Worm (Caenorhabditis elegans) whole organism, late embryonic: ENCODE measurements around the gene rab-19.

Experiments
- F13H6.1 ChIP-seq: sonication (generic microtip); optimal IDR thresholded peaks from 2 replicates; lab custom pipeline; 2016; ENCODE audit warnings: missing genetic modification characterization, missing compliant biosample characterization
- K02D7.2 ChIP-seq: sonication (generic microtip); optimal IDR thresholded peaks from 2 replicates; lab custom pipeline; 2017; ENCODE audit warnings: mild to moderate bottlenecking, missing genetic modification characterization, missing compliant biosample characterization
- T23F11.4 ChIP-seq: fragments of 200-800 bp; sonication (Bioruptor generic); optimal IDR thresholded peaks from 2 replicates; lab custom pipeline; 2018; ENCODE audit warnings: mild to moderate bottlenecking, missing genetic modification characterization, missing compliant biosample characterization
- ahr-1 ChIP-seq: sonication (generic microtip); optimal IDR thresholded peaks from 2 replicates; lab custom pipeline; 2016; ENCODE audit warnings: missing genetic modification characterization, missing compliant biosample characterization
- ceh-14 ChIP-seq: sonication (generic microtip); optimal IDR thresholded peaks from 2 replicates; lab custom pipeline; 2016; ENCODE audit warnings: missing genotype, missing genetic modification characterization, missing compliant biosample characterization
- ceh-18 ChIP-seq: sonication (generic microtip); optimal IDR thresholded peaks from 2 replicates; lab custom pipeline; 2016; ENCODE audit warnings: missing genetic modification characterization, missing compliant biosample characterization
- ceh-22 ChIP-seq: sonication (generic microtip); optimal IDR thresholded peaks from 2 replicates; lab custom pipeline; 2017; ENCODE audit warnings: missing biosample characterization, missing genetic modification characterization
- ceh-30 ChIP-seq: fragments of 150-350 bp; optimal IDR thresholded peaks from 2 replicates; lab custom pipeline; 2014; ENCODE audit warnings: missing biosample characterization, missing genetic modification characterization
- ceh-31 ChIP-seq: sonication (generic microtip); optimal IDR thresholded peaks from 2 replicates; lab custom pipeline; 2016; ENCODE audit warnings: missing genetic modification characterization, missing compliant biosample characterization
- ceh-34 ChIP-seq: sonication (generic microtip); optimal IDR thresholded peaks from 2 replicates; lab custom pipeline; 2016; ENCODE audit warnings: mild to moderate bottlenecking, missing genetic modification characterization, missing compliant biosample characterization
- ceh-48 ChIP-seq: sonication (generic microtip); optimal IDR thresholded peaks from 2 replicates; lab custom pipeline; 2016; ENCODE audit warnings: missing genetic modification characterization, inconsistent platforms, missing compliant biosample characterization
- ceh-9 ChIP-seq: sonication (generic microtip); optimal IDR thresholded peaks from 2 replicates; lab custom pipeline; 2016; ENCODE audit warnings: mild to moderate bottlenecking, missing genetic modification characterization, inconsistent platforms, missing compliant biosample characterization
- dve-1 ChIP-seq: sonication (generic microtip); optimal IDR thresholded peaks from 2 replicates; lab custom pipeline; 2017; ENCODE audit warnings: antibody characterized with exemption, mild to moderate bottlenecking, missing genetic modification characterization, missing compliant biosample characterization
- ets-4 ChIP-seq: sonication (generic microtip); optimal IDR thresholded peaks from 2 replicates; lab custom pipeline; 2016; ENCODE audit warnings: missing genetic modification characterization, missing compliant biosample characterization
- eyg-1 ChIP-seq: sonication (generic microtip); optimal IDR thresholded peaks from 2 replicates; lab custom pipeline; 2016; ENCODE audit warnings: missing genotype, missing genetic modification characterization, missing compliant biosample characterization
- fkh-10 ChIP-seq: fragments of 150-350 bp; optimal IDR thresholded peaks from 2 replicates; lab custom pipeline; 2014; ENCODE audit warnings: missing biosample characterization, missing genetic modification reagents, missing genetic modification characterization
- fkh-6 ChIP-seq: sonication (generic microtip); optimal IDR thresholded peaks from 2 replicates; lab custom pipeline; 2016; ENCODE audit warnings: missing genetic modification characterization, missing compliant biosample characterization
- gmeb-2 ChIP-seq: sonication (generic microtip); optimal IDR thresholded peaks from 2 replicates; lab custom pipeline; 2016; ENCODE audit warnings: missing genetic modification characterization, inconsistent platforms, missing compliant biosample characterization
- hlh-15 ChIP-seq: sonication (generic microtip); optimal IDR thresholded peaks from 2 replicates; lab custom pipeline; 2016; ENCODE audit warnings: missing genetic modification characterization, missing compliant biosample characterization
- lim-6 ChIP-seq: sonication (generic microtip); optimal IDR thresholded peaks from 2 replicates; lab custom pipeline; 2016; ENCODE audit warnings: missing genetic modification characterization, missing compliant biosample characterization
- madf-2 ChIP-seq: sonication (generic microtip); optimal IDR thresholded peaks from 2 replicates; lab custom pipeline; 2017; ENCODE audit warnings: missing genetic modification characterization, missing compliant biosample characterization
- nfya-1 ChIP-seq: sonication (generic microtip); optimal IDR thresholded peaks from 2 replicates; lab custom pipeline; 2017; ENCODE audit warnings: missing genetic modification characterization, mild to moderate bottlenecking, missing compliant biosample characterization, antibody characterized with exemption, moderate library complexity
- nhr-232 ChIP-seq: sonication (generic microtip); optimal IDR thresholded peaks from 2 replicates; lab custom pipeline; 2016; ENCODE audit warnings: missing genetic modification characterization, missing compliant biosample characterization
- odd-2 ChIP-seq: sonication (generic microtip); optimal IDR thresholded peaks from 2 replicates; lab custom pipeline; 2017; ENCODE audit warnings: antibody characterized with exemption, mild to moderate bottlenecking, missing genetic modification characterization, missing compliant biosample characterization
- pag-3 ChIP-seq: sonication (generic microtip); optimal IDR thresholded peaks from 2 replicates; lab custom pipeline; 2016; ENCODE audit warnings: missing compliant biosample characterization, missing genetic modification characterization, borderline replicate concordance
- pat-9 ChIP-seq: fragments of 200-800 bp; sonication (Bioruptor generic); optimal IDR thresholded peaks from 2 replicates; lab custom pipeline; 2018; ENCODE audit warnings: mild to moderate bottlenecking, missing genetic modification characterization, moderate library complexity, missing compliant biosample characterization
- pax-1 ChIP-seq: fragments of 150-350 bp; optimal IDR thresholded peaks from 2 replicates; lab custom pipeline; 2014; ENCODE audit warnings: missing biosample characterization, missing genetic modification characterization
- pqm-1 ChIP-seq: sonication (generic microtip); optimal IDR thresholded peaks from 2 replicates; lab custom pipeline; 2016; ENCODE audit warnings: missing genetic modification characterization, missing compliant biosample characterization
- pros-1 ChIP-seq: fragments of 150-350 bp; optimal IDR thresholded peaks from 2 replicates; lab custom pipeline; 2014; ENCODE audit warnings: missing biosample characterization, missing genetic modification reagents, missing genetic modification characterization
- ref-2 ChIP-seq: sonication (generic microtip); optimal IDR thresholded peaks from 2 replicates; lab custom pipeline; 2016; ENCODE audit warnings: missing genetic modification characterization, missing compliant biosample characterization
- sdc-2 ChIP-seq: sonication (generic microtip); optimal IDR thresholded peaks from 2 replicates; lab custom pipeline; 2016; ENCODE audit warnings: missing genotype, missing genetic modification characterization, missing compliant biosample characterization
- sox-2 ChIP-seq: fragments of 200-800 bp; sonication (Bioruptor generic); IDR thresholded peaks from 2 replicates; pipeline ENCODE4 v1.3.6; 2022; ENCODE audit warnings: missing genetic modification reagents, missing genetic modification characterization, missing compliant biosample characterization
- sox-4 ChIP-seq: sonication (generic microtip); optimal IDR thresholded peaks from 2 replicates; lab custom pipeline; 2017; ENCODE audit warnings: mild to moderate bottlenecking, missing genetic modification characterization, inconsistent platforms, missing compliant biosample characterization
- syd-9 ChIP-seq: sonication (generic microtip); optimal IDR thresholded peaks from 2 replicates; lab custom pipeline; 2016; ENCODE audit warnings: mild to moderate bottlenecking, missing genetic modification characterization, moderate library complexity, missing compliant biosample characterization
- tbx-7 ChIP-seq: sonication (generic microtip); optimal IDR thresholded peaks from 2 replicates; lab custom pipeline; 2016; ENCODE audit warnings: missing genotype, missing genetic modification characterization, missing compliant biosample characterization
- unc-42 ChIP-seq: sonication (generic microtip); optimal IDR thresholded peaks from 2 replicates; lab custom pipeline; 2016; ENCODE audit warnings: missing genotype, missing genetic modification characterization, missing compliant biosample characterization
- ztf-16 ChIP-seq: sonication (generic microtip); optimal IDR thresholded peaks from 2 replicates; lab custom pipeline; 2017; ENCODE audit warnings: missing genetic modification characterization, missing compliant biosample characterization

rab-19 gene

DNA sequence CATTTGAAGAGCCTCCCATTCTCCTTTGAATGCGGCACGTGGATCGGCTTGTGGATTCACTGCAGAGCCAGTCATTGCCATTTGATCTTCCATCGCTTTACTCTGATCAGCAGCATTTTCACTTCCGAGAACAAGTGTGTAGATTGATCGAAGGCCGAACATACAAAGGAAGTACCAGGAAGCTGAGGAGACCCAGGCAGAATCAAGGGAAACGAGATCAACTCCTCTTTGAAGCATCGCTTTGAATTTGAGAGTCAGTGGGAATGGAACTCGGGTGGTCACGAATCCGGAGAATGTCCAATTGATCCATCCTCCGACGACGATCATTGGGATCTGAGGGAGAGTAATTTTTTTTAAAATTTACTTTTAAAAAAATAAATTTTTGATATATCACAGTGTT lies 3.7 kb downstream of the rab-19 start:
- TF ChIP-seq tbx-7 (tag; lab: Kevin White, UChicago) (no peak), gmeb-2 (tag; lab: Kevin White, UChicago) (no peak), ceh-22 (tag; lab: Kevin White, UChicago) (no peak), ahr-1 (no peak), K02D7.2 (no peak), ets-4 (no peak), sdc-2 (tag; lab: Kevin White, UChicago) (no peak), F13H6.1 (tag; lab: Kevin White, UChicago) (no peak), nfya-1 (tag; lab: Kevin White, UChicago) (no peak), fkh-6 (tag; lab: Kevin White, UChicago) (no peak), ceh-14 (no peak), sox-4 (tag; lab: Kevin White, UChicago) (no peak), ceh-18 (tag; lab: Kevin White, UChicago) (no peak), fkh-10 (no peak), pros-1 (tag; lab: Kevin White, UChicago) (no peak), ceh-30 (tag; lab: Kevin White, UChicago) (no peak)
- TF ChIP-seq, all 69 proteins: peak for 0

ce11 chrIV:13377716-13378115 lies 6.5 kb downstream of the rab-19 start, which contains the start of gene mau-8:
Gene mau-8, plus strand, starts transcription at chrIV:13378016.
- TF ChIP-seq fkh-10: no peak
- no peak for TF ChIP-seq odd-2 (tag; lab: Kevin White, UChicago)
- TF ChIP-seq syd-9: no peak
- no peak for TF ChIP-seq dve-1 (tag; lab: Kevin White, UChicago)
- no peak for TF ChIP-seq F13H6.1 (tag; lab: Kevin White, UChicago)
- TF ChIP-seq ceh-30 (tag; lab: Kevin White, UChicago): no peak
- no peak for TF ChIP-seq ref-2 (tag; lab: Kevin White, UChicago)
- TF ChIP-seq lim-6 (tag; lab: Kevin White, UChicago): no peak
- TF ChIP-seq T23F11.4 (GFP tag; lab: Kevin White, UChicago): no peak
- TF ChIP-seq hlh-15 (tag; lab: Kevin White, UChicago): no peak
- TF ChIP-seq, all 69 proteins: peak for 0

DNA sequence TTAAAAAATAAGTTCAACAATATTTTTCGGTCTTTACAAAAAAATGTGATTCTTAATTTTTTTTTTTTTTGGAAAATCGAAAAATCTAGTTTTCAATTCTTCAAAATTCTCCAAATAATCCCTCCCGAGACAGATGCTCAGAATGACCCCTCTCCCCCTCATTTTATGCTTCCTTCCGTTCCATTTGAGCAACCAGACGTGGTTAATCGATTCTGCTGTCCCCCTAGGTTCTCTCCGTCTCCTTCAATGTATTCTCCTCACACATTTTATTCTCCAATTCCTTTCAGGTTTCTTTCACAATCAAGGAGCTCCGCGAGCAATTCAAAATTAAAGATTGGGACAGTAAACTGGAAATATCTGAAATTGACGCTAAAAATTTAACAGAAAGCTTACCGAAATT lies 9.3 kb downstream of the rab-19 start:
- no peak for TF ChIP-seq T23F11.4 (GFP tag; lab: Kevin White, UChicago)
- no peak for TF ChIP-seq pqm-1 (tag; lab: Kevin White, UChicago)
- TF ChIP-seq ceh-48 (tag; lab: Kevin White, UChicago): peak; percentile 54
- TF ChIP-seq dve-1 (tag; lab: Kevin White, UChicago): no peak
- TF ChIP-seq, all 69 proteins: peak for 1

DNA sequence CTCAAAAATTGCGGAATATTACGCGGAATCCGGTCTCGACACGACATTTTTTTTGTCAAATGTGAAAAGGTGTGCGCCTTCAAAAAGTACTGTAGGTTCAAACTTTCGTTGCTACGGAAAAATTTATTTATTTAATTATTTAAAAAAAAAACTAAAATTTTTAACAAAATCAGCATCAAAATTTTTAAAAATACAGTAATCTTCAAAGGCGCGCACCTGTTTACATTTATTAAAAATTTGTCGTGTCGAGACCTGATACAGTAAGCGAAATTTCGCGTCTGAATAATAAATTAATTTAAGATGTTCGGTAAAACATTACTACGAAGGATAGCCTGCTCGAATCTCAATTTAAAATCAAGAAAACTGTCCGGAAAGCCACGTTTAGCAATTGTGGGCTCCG lies 12.5 kb downstream of the rab-19 start, which contains the start of gene Y62E10A.6:
Y62E10A.6 (plus strand) TSS at position 301 of the 400 bp plus-strand sequence.
- TF ChIP-seq ceh-34 (no peak), pax-1 (no peak), sdc-2 (tag; lab: Kevin White, UChicago) (no peak), ceh-9 (tag; lab: Kevin White, UChicago) (no peak), ceh-31 (no peak), pag-3 (tag; lab: Kevin White, UChicago) (no peak), sox-4 (tag; lab: Kevin White, UChicago) (no peak), ztf-16 (tag; lab: Kevin White, UChicago) (no peak), sox-2 (GFP tag; lab: Robert Waterston, UW) (no peak), gmeb-2 (tag; lab: Kevin White, UChicago) (no peak), pat-9 (no peak), nhr-232 (no peak), ahr-1 (no peak), madf-2 (tag; lab: Kevin White, UChicago) (no peak), unc-42 (tag; lab: Kevin White, UChicago) (no peak), eyg-1 (tag; lab: Kevin White, UChicago) (no peak)
